Fruit fly (Drosophila melanogaster): Measurements from ENCODE around the gene CG33234.
A peak's percentile ranks its signal among the peaks of the same experiment; 100 is the strongest.

CG33234 gene

DNA sequence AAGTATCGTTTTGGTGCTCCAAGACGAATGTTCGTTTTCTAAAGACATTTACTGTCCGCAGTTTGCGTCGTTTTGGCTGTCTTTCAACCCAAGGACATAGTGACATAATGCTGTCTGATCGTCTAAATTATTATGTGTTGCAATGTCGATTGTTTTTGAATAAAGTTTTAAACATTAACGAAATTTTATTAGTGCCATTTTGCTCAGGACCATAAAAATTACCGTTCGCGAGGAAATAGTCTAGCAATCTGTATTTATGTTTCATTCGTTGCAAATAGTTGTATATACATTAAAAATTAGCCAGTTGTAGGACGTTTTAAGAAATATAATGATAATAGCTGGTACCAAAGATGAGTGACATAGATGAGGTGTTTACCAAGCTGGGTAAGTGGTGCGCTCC is at the start of gene CG33234:
Gene CG33234, plus strand, starts transcription at position 301 of the 400 bp plus-strand sequence.
- TF ChIP-seq dsf (GFP tag; optimal IDR thresholded peaks at IDR 0.05; ENCODE audit: borderline replicate concordance) (no peak), h (GFP tag; optimal IDR thresholded peaks at IDR 0.05) (no peak), N (GFP tag; optimal IDR thresholded peaks at IDR 0.05) (no peak), Hr83 (GFP tag; optimal IDR thresholded peaks at IDR 0.05; ENCODE audit: poor library complexity, severe bottlenecking) (no peak), usp (GFP tag; optimal IDR thresholded peaks at IDR 0.05) (no peak), Mio (GFP tag; optimal IDR thresholded peaks at IDR 0.05) (no peak), Myc (optimal IDR thresholded peaks at IDR 0.05) (no peak)

- TF ChIP-seq CG9705 (GFP tag; optimal IDR thresholded peaks at IDR 0.05), result no peak
- TF ChIP-seq woc (GFP tag; optimal IDR thresholded peaks at IDR 0.05), result no peak
These were observed 47.2 kb upstream of the CG33234 start for dm6 chr3L:2614222-2614621.

- TF ChIP-seq Abd-B (GFP tag; optimal IDR thresholded peaks at IDR 0.05), result no peak
- no peak for TF ChIP-seq Sp1 (GFP tag; optimal IDR thresholded peaks at IDR 0.05)
- TF ChIP-seq sv (GFP tag; optimal IDR thresholded peaks at IDR 0.05), result no peak
These were observed 31.5 kb upstream of the CG33234 start, which contains the start of gene Pxn for dm6 chr3L:2629964-2630363. TSS of gene Pxn (minus strand) at chr3L:2630064.

DNA sequence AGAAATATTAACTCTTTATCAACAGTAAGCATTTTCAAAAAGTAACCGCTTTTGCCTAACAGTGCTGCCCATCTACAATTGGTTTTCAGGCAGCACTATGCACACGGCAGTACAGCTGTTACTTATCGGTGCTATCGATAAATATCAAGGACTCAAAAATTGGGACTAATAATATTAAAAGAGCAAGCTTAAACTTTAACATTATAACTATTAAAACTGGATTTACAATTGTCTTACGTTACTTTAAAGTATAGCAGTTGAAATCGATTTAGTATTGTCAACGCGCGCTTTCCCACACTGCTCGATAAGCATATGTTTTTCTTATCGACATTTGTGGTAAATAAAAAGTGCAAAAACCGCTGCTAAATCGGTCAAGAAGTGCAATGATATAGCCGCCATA is 30.0 kb upstream of the CG33234 start, which contains the start of the genes CG42245 and MEP-1:
Gene CG42245, plus strand, starts transcription at position 310 of the 400 bp plus-strand sequence.
Gene MEP-1, plus strand, starts transcription at position 310 of the 400 bp plus-strand sequence.
- TF ChIP-seq lola (GFP tag; optimal IDR thresholded peaks at IDR 0.05), result no peak
- TF ChIP-seq Dfd (GFP tag; optimal IDR thresholded peaks at IDR 0.05), result no peak
- TF ChIP-seq brk (GFP tag; optimal IDR thresholded peaks at IDR 0.05), result peak; percentile 88
- TF ChIP-seq pan (optimal IDR thresholded peaks at IDR 0.05), result no peak
- TF ChIP-seq foxo (GFP tag; optimal IDR thresholded peaks at IDR 0.05), result peak; percentile 42 to 61
- peak; percentile 1 for TF ChIP-seq psq (GFP tag; optimal IDR thresholded peaks at IDR 0.05)
- TF ChIP-seq OdsH (GFP tag; optimal IDR thresholded peaks at IDR 0.05), result peak; percentile 38
- peak; percentile 48 for TF ChIP-seq CG32264 (GFP tag; optimal IDR thresholded peaks at IDR 0.05)
- TF ChIP-seq Sp1 (GFP tag; optimal IDR thresholded peaks at IDR 0.05), result peak; percentile 24
- peak; percentile 15 for TF ChIP-seq dmrt93B (GFP tag; optimal IDR thresholded peaks at IDR 0.05)
- peak; percentile 80 for TF ChIP-seq tai (GFP tag; optimal IDR thresholded peaks at IDR 0.05)
- TF ChIP-seq Hr78 (GFP tag; optimal IDR thresholded peaks at IDR 0.05), result no peak
- peak; percentile 78 for TF ChIP-seq Jra (GFP tag; optimal IDR thresholded peaks at IDR 0.05)
- TF ChIP-seq fru (GFP tag; optimal IDR thresholded peaks at IDR 0.05), result peak; percentile 66
- no peak for TF ChIP-seq Abd-B (GFP tag; optimal IDR thresholded peaks at IDR 0.05)
- TF ChIP-seq HLH106 (tag; optimal IDR thresholded peaks at IDR 0.05), result peak; percentile 35
- no peak for TF ChIP-seq woc (GFP tag; optimal IDR thresholded peaks at IDR 0.05)
- peak; percentile 71 for TF ChIP-seq dsf (GFP tag; optimal IDR thresholded peaks at IDR 0.05; ENCODE audit: borderline replicate concordance)
- TF ChIP-seq Hr83 (GFP tag; optimal IDR thresholded peaks at IDR 0.05; ENCODE audit: poor library complexity, severe bottlenecking), result peak; percentile 64
- TF ChIP-seq dl (GFP tag; optimal IDR thresholded peaks at IDR 0.05; ENCODE audit: insufficient read depth in 1 of 2, partially characterized antibody in 2 of 2), result no peak
- peak; percentile 53 for TF ChIP-seq sage (GFP tag; optimal IDR thresholded peaks at IDR 0.05)
- no peak for TF ChIP-seq CrebA (GFP tag; optimal IDR thresholded peaks at IDR 0.05; ENCODE audit: borderline replicate concordance)
- TF ChIP-seq Hnf4 (GFP tag; optimal IDR thresholded peaks at IDR 0.05), result peak; percentile 80
- peak; percentile 73 for TF ChIP-seq br (GFP tag; optimal IDR thresholded peaks at IDR 0.05)
- TF ChIP-seq N (GFP tag; optimal IDR thresholded peaks at IDR 0.05), result no peak
- TF ChIP-seq Mio (GFP tag; optimal IDR thresholded peaks at IDR 0.05), result peak; percentile 18
- TF ChIP-seq rgr (GFP tag; optimal IDR thresholded peaks at IDR 0.05), result peak; percentile 77
- TF ChIP-seq ey (GFP tag; optimal IDR thresholded peaks at IDR 0.05), result peak; percentile 62
- TF ChIP-seq Vsx2 (GFP tag; optimal IDR thresholded peaks at IDR 0.05; ENCODE audit: partially characterized antibody), result no peak
- TF ChIP-seq GATAd (GFP tag; optimal IDR thresholded peaks at IDR 0.05), result peak; percentile 86
- no peak for TF ChIP-seq jim (GFP tag; optimal IDR thresholded peaks at IDR 0.05)
- TF ChIP-seq Myc (optimal IDR thresholded peaks at IDR 0.05), result no peak
- peak; percentile 28 for TF ChIP-seq sv (GFP tag; optimal IDR thresholded peaks at IDR 0.05)
- TF ChIP-seq CG9705 (GFP tag; optimal IDR thresholded peaks at IDR 0.05), result peak; percentile 16
- TF ChIP-seq Dif (GFP tag; optimal IDR thresholded peaks at IDR 0.05; ENCODE audit: partially characterized antibody), result no peak
- no peak for TF ChIP-seq usp (GFP tag; optimal IDR thresholded peaks at IDR 0.05)
- no peak for TF ChIP-seq Rel (GFP tag; optimal IDR thresholded peaks at IDR 0.05)
- peak; percentile 50 for TF ChIP-seq Rel (tag; optimal IDR thresholded peaks at IDR 0.05)
- peak; percentile 74 for TF ChIP-seq h (GFP tag; optimal IDR thresholded peaks at IDR 0.05)
